Worm (Caenorhabditis elegans): ENCODE data around the gene dhs-5.

Gene dhs-5

ce11 chrII:5455650-5456355 lies 2.2 kb downstream of the dhs-5 start, which contains the start of gene daz-1 (continued):
- TF ChIP-seq unc-130 (GFP tag; optimal IDR thresholded peaks at IDR 0.05) (no peak), ztf-28 (GFP tag; IDR thresholded peaks at IDR 0.05) (no peak), egl-44 (GFP tag; IDR thresholded peaks at IDR 0.05) (no peak), somi-1 (GFP tag; optimal IDR thresholded peaks at IDR 0.05) (no peak), snpc-4 (GFP tag; optimal IDR thresholded peaks at IDR 0.05) (no peak), snpc-4 (tag; optimal IDR thresholded peaks at IDR 0.05) (no peak), egrh-3 (GFP tag; IDR thresholded peaks at IDR 0.05) (no peak), F22D6.2 (tag; optimal IDR thresholded peaks at IDR 0.05) (no peak), nhr-90 (tag; optimal IDR thresholded peaks at IDR 0.05) (no peak), Y53F4B.3 (GFP tag; IDR thresholded peaks at IDR 0.05) (no peak), ets-4 (GFP tag; optimal IDR thresholded peaks at IDR 0.05) (no peak), F57A8.1 (GFP tag; optimal IDR thresholded peaks at IDR 0.05) (no peak), pbrm-1 (GFP tag; IDR thresholded peaks at IDR 0.05) (no peak), mxl-1 (tag; optimal IDR thresholded peaks at IDR 0.05) (no peak), dpff-1 (tag; optimal IDR thresholded peaks at IDR 0.05) (no peak), B0336.3 (GFP tag; IDR thresholded peaks at IDR 0.05) (no peak), cebp-1 (GFP tag; IDR thresholded peaks at IDR 0.05) (no peak), cebp-1 (tag; optimal IDR thresholded peaks at IDR 0.05) (no peak), rec-8 (tag; optimal IDR thresholded peaks at IDR 0.05) (no peak), hrde-1 (tag; optimal IDR thresholded peaks at IDR 0.05; ENCODE audit: borderline replicate concordance) (no peak), die-1 (tag; optimal IDR thresholded peaks at IDR 0.05) (no peak), lag-1 (GFP tag; IDR thresholded peaks at IDR 0.05) (no peak), ztf-22 (GFP tag; optimal IDR thresholded peaks at IDR 0.05) (no peak), mes-4 (tag; optimal IDR thresholded peaks at IDR 0.05) (no peak), nfyb-1 (GFP tag; IDR thresholded peaks at IDR 0.05) (no peak), hmg-20 (GFP tag; IDR thresholded peaks at IDR 0.05) (no peak), rpc-1 (optimal IDR thresholded peaks at IDR 0.05) (no peak), rpc-1 (tag; optimal IDR thresholded peaks at IDR 0.05) (no peak), F37B4.10 (GFP tag; IDR thresholded peaks at IDR 0.05) (no peak), lin-54 (GFP tag; optimal IDR thresholded peaks at IDR 0.05) (peak; percentile 93), F33H1.4 (GFP tag; IDR thresholded peaks at IDR 0.05) (peak; percentile 70), mcd-1 (GFP tag; IDR thresholded peaks at IDR 0.05) (no peak), lin-40 (tag; optimal IDR thresholded peaks at IDR 0.05) (no peak), dpl-1 (GFP tag; optimal IDR thresholded peaks at IDR 0.05) (peak; percentile 81), madf-10 (tag; optimal IDR thresholded peaks at IDR 0.05) (no peak), F10E7.11 (tag; optimal IDR thresholded peaks at IDR 0.05) (no peak), let-607 (tag; optimal IDR thresholded peaks at IDR 0.05) (no peak), F57C9.4 (tag; optimal IDR thresholded peaks at IDR 0.05) (no peak), lir-1 (GFP tag; conservative IDR thresholded peaks at IDR 0.05) (no peak), T26A5.8 (tag; optimal IDR thresholded peaks at IDR 0.05) (no peak), ceh-40 (GFP tag; IDR thresholded peaks at IDR 0.05) (no peak), cebp-2 (GFP tag; IDR thresholded peaks at IDR 0.05) (no peak), madf-3 (GFP tag; IDR thresholded peaks at IDR 0.05) (no peak), tbp1 (GFP tag; optimal IDR thresholded peaks at IDR 0.05) (no peak), snpc-1.1 (tag; optimal IDR thresholded peaks at IDR 0.05; ENCODE audit: insufficient read depth) (no peak), ZK185.1 (tag; optimal IDR thresholded peaks at IDR 0.05; ENCODE audit: poor library complexity, severe bottlenecking) (no peak), ekl-4 (GFP tag; IDR thresholded peaks at IDR 0.05) (no peak)
